Fruit fly (Drosophila melanogaster): ENCODE measurements around the gene mRpS18A.
A peak's percentile ranks its signal among the peaks of the same experiment; 100 is the strongest.

The mRpS18A gene

DNA sequence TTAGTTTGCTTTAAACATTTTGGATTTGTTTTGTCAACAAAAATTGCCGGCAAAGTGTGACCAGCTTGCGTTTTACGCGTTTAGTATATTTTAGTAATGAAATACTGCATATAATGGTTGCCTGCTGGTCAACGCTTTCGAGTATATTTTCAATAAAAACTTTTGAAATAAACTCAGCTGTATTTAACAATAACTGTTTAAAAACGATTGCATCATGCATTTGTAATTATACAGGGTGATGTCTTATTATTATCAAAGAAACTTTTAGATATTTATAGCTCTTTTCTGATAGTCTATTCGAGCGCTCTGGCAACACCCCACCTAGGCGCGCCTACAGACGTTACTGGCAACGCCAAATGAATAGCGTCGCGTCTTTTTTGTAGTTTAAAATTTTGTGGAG, 1.4 kb upstream of the mRpS18A start, which contains the start of gene Cenp-C (continued):
- TF ChIP-seq HLHmδ (GFP tag; optimal IDR thresholded peaks at IDR 0.05), result no peak
- peak; percentile 45 for TF ChIP-seq pum (GFP tag; optimal IDR thresholded peaks at IDR 0.05)
- no peak; the same call in 1 of the 2 replicates for TF ChIP-seq H2.0 (GFP tag; IDR thresholded peaks at IDR 0.05)
- peak; percentile 87 for TF ChIP-seq Ets65A (GFP tag)
- no peak for TF ChIP-seq chinmo (GFP tag; IDR thresholded peaks at IDR 0.05; ENCODE audit: partially characterized antibody)
- no peak for TF ChIP-seq Fer2 (tag; optimal IDR thresholded peaks at IDR 0.05)
- TF ChIP-seq HLH54F (GFP tag; optimal IDR thresholded peaks at IDR 0.05), result peak; percentile 48
- no peak for TF ChIP-seq ERR (GFP tag; optimal IDR thresholded peaks at IDR 0.05)
- peak; percentile 22 for TF ChIP-seq Mes4 (GFP tag; optimal IDR thresholded peaks at IDR 0.05)
- TF ChIP-seq Sin3A (optimal IDR thresholded peaks at IDR 0.05), result peak; percentile 84
- peak; percentile 41 for TF ChIP-seq CHES-1-like (GFP tag; optimal IDR thresholded peaks at IDR 0.05)
- TF ChIP-seq Vsx1 (GFP tag; optimal IDR thresholded peaks at IDR 0.05), result no peak
- no peak for TF ChIP-seq Hr78 (GFP tag; optimal IDR thresholded peaks at IDR 0.05)
- TF ChIP-seq CG5245 (GFP tag; optimal IDR thresholded peaks at IDR 0.05), result no peak
- no peak for TF ChIP-seq ap (GFP tag; IDR thresholded peaks at IDR 0.05)
- no peak for TF ChIP-seq CG1024 (GFP tag; IDR thresholded peaks at IDR 0.05)
- TF ChIP-seq CG17361 (GFP tag; IDR thresholded peaks at IDR 0.05), result no peak
- peak; percentile 25 for TF ChIP-seq CG30020 (tag; optimal IDR thresholded peaks at IDR 0.05)
- no peak for TF ChIP-seq psq (GFP tag; optimal IDR thresholded peaks at IDR 0.05)
- peak; percentile 24 for TF ChIP-seq chn (GFP tag; optimal IDR thresholded peaks at IDR 0.05)
- TF ChIP-seq CG15514 (GFP tag; optimal IDR thresholded peaks at IDR 0.05), result peak; percentile 53
- no peak for TF ChIP-seq nerfin-2 (GFP tag; IDR thresholded peaks at IDR 0.05; ENCODE audit: partially characterized antibody)
- peak; percentile 69 for TF ChIP-seq CG12659 (GFP tag; optimal IDR thresholded peaks at IDR 0.05)
- TF ChIP-seq CG12219 (GFP tag; optimal IDR thresholded peaks at IDR 0.05), result no peak
- TF ChIP-seq lmd (GFP tag; IDR thresholded peaks at IDR 0.05), result no peak
- TF ChIP-seq CG12942 (GFP tag; optimal IDR thresholded peaks at IDR 0.05), result peak; percentile 25
- peak; percentile 72 for TF ChIP-seq Ets97D (GFP tag; optimal IDR thresholded peaks at IDR 0.05)
- TF ChIP-seq wor (GFP tag; IDR thresholded peaks at IDR 0.05), result no peak
- peak; percentile 80 for TF ChIP-seq MBD-R2 (GFP tag; IDR thresholded peaks at IDR 0.05)
- no peak for TF ChIP-seq CG10565 (GFP tag; optimal IDR thresholded peaks at IDR 0.05)
- TF ChIP-seq Eip74EF (GFP tag; optimal IDR thresholded peaks at IDR 0.05), result no peak
- no peak for TF ChIP-seq luna (GFP tag; optimal IDR thresholded peaks at IDR 0.05)
- no peak for TF ChIP-seq Nf-YB (GFP tag; optimal IDR thresholded peaks at IDR 0.05)
- no peak for TF ChIP-seq CG16863 (GFP tag; optimal IDR thresholded peaks at IDR 0.05)
- TF ChIP-seq CG13123 (GFP tag; optimal IDR thresholded peaks at IDR 0.05), result no peak
- no peak for TF ChIP-seq hth (optimal IDR thresholded peaks at IDR 0.05)
- no peak for TF ChIP-seq CG4730 (GFP tag; IDR thresholded peaks at IDR 0.05)
- TF ChIP-seq bbx (GFP tag; IDR thresholded peaks at IDR 0.05; ENCODE audit: partially characterized antibody), result no peak
- peak; percentile 33 for TF ChIP-seq tin (GFP tag; optimal IDR thresholded peaks at IDR 0.05)
- TF ChIP-seq YL-1 (GFP tag; optimal IDR thresholded peaks at IDR 0.05), result peak; percentile 44
- no peak for TF ChIP-seq Spps (tag; optimal IDR thresholded peaks at IDR 0.05)
- TF ChIP-seq tap (tag; optimal IDR thresholded peaks at IDR 0.05), result no peak
- peak in 1 of 2 experiments; percentile 23 for TF ChIP-seq chif (GFP tag; optimal IDR thresholded peaks at IDR 0.05)
- no peak for TF ChIP-seq CG5180 (GFP tag; optimal IDR thresholded peaks at IDR 0.05)
- no peak for TF ChIP-seq CG7271 (tag; optimal IDR thresholded peaks at IDR 0.05)
- no peak for TF ChIP-seq crp (GFP tag; optimal IDR thresholded peaks at IDR 0.05)
- no peak for TF ChIP-seq CG14441 (GFP tag; IDR thresholded peaks at IDR 0.05)
- no peak for TF ChIP-seq CG17802 (tag; optimal IDR thresholded peaks at IDR 0.05)
- TF ChIP-seq tx (GFP tag; optimal IDR thresholded peaks at IDR 0.05), result peak; percentile 18
- TF ChIP-seq salm (tag; optimal IDR thresholded peaks at IDR 0.05), result no peak
- TF ChIP-seq CG11723 (GFP tag; optimal IDR thresholded peaks at IDR 0.05), result no peak
- no peak for TF ChIP-seq ci (GFP tag; IDR thresholded peaks at IDR 0.05)

All from whole organism, embryonic.